Worm (Caenorhabditis elegans) whole organism, dauer: Measurements from ENCODE around the gene ama-1.

ENCODE experiments used
- unc-62 ChIP-seq: sonication (generic microtip); optimal IDR thresholded peaks from 2 replicates; lab custom pipeline; 2017; ENCODE audit warnings: missing biosample characterization, missing genetic modification reagents, missing genetic modification characterization

Gene ama-1

DNA sequence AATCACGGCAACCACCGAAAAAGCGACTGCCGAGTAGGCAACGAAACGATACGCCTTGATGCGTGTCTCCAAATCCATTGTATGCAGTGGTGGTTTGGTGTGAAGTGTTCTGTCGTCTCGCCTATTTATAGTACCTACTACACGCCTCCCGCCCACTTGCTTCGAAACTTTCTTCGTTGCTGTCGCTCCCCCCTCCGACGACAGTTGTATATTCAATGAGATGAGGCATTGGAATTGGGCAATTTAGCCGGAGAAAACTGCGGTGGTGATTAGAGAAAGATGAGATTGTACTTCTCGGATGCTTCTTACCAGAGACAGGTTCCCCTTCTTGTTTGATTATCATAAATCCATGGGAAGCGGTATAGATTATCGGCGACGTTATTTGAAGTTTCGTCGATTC, 3.4 kb upstream of the ama-1 start, which contains the start of gene col-34:
Gene col-34 (minus strand): TSS at position 101 of the 400 bp plus-strand sequence.
- no peak for TF ChIP-seq unc-62 (GFP tag; lab: Kevin White, UChicago)

DNA sequence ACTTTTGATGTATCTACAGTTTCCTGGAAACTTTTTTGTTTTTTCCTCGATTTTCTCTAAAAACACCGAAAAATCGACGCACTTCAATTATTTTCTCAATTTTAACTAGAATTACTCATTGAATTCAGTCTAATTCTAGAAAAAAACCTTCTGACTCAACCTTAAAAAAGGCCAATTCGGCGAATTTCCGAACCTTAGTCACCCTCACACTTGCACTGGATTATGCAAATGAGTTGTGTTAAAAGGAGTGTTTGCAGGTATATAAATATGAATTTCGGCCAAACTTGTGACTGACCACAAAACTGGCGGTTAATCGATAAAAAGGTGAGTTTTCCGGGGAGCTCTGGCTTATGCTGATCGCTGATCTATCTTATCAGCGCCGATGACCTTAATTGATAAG, 1.4 kb upstream of the ama-1 start, which contains the start of gene ttr-20:
Gene ttr-20 (plus strand): TSS at position 301 of the 400 bp plus-strand sequence.
- TF ChIP-seq unc-62 (GFP tag; lab: Kevin White, UChicago): no peak

DNA sequence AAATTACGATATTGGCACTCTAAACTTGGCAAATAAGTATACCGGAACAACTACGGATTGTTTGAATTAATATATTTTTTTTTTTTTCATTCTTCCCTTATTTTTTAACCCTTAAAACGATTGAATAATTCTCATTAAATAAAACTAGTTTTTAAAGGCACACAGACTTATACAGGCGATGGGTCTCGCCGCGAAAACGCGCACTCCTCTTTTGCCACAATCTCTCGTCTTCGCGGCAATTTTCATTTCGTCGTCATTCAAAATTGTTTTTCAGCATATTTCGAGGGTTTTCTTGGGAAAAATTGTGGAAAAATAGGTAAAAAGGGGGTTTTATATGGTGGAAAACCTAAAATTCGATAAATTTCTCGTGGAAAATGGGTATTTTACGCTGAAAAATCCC, 536 bp upstream of the ama-1 start:
- TF ChIP-seq unc-62 (GFP tag; lab: Kevin White, UChicago): no peak

DNA sequence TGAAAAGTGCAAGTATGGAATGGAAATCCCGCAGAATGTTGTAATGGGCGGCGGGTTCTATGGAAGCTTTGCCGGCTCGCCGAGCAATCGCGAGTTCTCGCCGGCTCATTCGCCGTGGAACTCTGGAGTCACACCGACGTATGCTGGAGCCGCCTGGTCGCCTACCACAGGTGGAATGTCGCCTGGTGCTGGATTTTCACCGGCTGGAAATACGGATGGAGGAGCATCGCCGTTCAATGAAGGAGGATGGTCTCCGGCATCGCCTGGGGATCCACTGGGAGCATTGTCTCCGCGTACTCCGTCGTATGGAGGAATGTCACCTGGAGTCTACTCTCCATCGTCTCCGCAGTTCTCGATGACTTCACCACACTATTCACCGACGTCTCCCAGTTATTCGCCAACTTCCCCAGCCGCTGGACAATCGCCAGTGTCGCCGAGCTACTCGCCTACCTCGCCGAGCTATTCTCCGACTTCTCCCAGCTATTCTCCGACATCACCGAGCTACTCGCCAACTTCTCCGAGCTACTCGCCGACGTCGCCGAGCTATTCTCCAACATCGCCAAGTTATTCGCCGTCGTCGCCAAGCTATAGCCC, 7.2 kb downstream of the ama-1 start:
- no peak for TF ChIP-seq unc-62 (GFP tag; lab: Kevin White, UChicago)

DNA sequence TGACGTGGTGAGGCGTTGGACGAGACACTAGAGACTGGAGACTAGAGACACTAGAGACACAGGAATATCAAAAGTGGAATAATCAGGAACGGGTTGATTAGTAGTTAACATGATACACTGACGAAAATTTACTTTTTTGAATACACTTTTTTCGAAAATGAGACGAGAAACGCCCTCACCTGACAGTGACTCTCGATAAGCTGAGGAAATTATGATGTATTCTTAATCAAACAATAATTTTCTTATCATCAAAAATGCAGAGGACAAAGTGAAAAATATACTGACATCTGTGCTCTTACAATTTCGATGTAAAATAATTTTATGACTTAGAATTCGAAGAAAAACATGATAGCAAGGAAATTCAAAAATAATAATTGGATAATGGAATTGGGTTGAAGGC, 11.6 kb downstream of the ama-1 start:
- TF ChIP-seq unc-62 (GFP tag; lab: Kevin White, UChicago): no peak

DNA sequence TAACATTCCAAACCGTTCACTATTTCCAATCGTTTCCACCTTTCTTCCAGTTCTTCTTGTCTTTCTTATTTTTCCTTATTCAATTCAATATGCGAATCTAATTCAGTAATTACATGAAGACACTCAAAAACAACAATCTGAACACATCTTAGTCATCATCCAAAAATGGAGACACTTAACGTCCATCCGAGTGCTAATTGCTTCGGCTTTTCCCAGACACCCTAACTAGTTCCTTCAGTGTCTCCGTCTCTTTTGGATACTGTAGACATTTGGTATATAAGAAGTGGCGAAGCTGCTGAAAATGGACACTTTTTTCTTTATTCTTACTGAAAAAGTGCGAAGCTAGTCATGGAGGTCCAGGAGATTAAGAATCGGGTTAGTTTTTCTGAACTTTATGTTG, 15.1 kb downstream of the ama-1 start, which contains the start of gene col-33:
Gene col-33 (plus strand): TSS at position 301 of the 400 bp plus-strand sequence.
- no peak for TF ChIP-seq unc-62 (GFP tag; lab: Kevin White, UChicago)

DNA sequence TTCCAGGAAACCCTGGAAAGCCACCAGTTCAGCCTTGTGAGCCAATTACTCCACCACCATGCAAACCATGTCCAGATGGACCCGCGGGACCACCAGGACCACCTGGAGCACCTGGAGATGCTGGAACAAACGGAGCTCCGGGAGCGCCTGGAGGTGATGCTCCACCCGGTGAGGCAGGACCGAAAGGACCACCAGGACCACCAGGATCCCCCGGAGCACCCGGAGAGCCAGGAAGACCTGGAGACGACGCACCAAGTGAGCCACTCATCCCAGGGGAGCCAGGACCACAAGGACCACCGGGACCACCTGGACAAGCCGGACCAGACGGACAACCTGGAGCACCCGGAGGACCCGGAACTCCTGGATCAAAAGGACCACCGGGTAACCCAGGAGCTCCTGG, 16.8 kb downstream of the ama-1 start:
- TF ChIP-seq unc-62 (GFP tag; lab: Kevin White, UChicago): no peak

DNA sequence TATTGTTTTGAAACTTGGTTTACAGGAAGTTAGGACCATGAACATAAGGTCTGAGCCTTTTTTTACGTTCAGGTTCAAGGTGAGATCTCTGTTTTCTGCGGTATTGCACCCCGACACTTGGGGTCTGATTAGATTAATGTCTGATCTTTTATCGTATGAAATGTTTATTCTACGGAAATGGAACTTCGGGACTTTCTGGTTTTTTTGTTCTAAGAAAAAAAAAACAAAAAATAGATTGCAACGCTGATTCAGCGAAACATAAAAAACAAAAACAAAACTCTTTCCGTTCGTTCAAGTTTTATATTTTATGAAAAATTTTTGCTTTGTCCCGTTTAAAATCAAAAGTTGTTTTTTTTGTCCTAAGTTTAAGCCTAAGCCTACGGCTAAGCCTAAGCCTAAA, 17.4 kb downstream of the ama-1 start, which contains the start of gene F36A4.5:
Gene F36A4.5 (plus strand): TSS at position 301 of the 400 bp plus-strand sequence.
- no peak for TF ChIP-seq unc-62 (GFP tag; lab: Kevin White, UChicago)

DNA sequence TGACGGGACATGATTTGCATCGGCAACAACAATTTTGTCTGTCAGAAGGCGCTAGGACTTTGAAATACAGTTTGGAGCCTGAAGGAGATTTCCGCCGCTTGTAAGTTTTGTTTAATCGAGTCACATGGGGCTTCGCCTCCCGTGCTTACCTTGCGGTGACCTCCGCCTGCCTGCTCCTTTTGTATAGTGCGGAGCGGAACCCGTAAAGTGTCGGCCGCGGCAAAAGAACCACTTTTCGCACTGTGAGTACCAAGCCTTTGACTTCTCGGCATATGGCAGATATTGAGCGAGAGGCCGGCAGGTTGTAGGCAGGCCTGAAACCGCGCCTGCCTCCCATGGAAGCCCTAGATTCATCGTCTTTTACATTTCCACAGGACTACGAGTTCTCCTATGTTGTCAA, 18.1 kb downstream of the ama-1 start:
- no peak for TF ChIP-seq unc-62 (GFP tag; lab: Kevin White, UChicago)

DNA sequence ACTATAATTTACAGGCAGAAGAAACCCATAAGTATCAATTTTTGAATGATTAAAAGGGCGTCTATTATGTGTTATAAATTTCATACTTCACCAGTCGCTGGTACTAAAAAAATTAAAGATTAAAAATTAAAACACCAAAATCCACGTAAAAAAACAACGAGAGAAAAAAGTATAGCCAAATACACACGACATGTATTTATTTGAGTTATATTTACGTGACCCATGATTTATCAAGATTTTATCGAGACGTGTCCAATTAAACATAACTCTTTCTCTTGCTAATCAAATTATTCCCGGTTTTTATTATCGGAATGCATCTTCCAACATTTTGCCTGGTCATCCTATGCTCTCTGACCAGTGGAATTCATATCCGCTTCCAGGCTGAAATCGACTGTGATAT, 19.4 kb downstream of the ama-1 start, which contains the start of gene F36A4.4:
Gene F36A4.4 (plus strand): TSS at position 301 of the 400 bp plus-strand sequence.
- no peak for TF ChIP-seq unc-62 (GFP tag; lab: Kevin White, UChicago)

DNA sequence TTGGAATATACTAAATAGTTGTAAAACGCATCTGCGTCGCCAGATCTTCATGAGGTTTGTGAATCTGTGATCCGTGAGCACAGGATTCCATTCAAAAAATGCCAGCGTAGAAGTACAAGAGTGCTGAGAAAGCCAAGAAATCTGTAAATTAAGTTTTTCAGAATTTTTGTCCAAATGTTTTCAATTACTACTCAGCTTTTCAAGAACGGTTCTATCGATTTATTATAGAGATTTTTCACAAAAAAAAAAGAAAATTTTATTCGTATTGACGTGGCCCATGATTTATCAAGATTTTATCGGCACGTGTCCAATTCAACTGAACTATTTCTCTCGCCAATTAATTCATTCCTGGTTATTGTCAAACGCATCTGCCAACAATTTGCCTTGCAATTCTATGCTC, 21.4 kb downstream of the ama-1 start, which contains the start of gene F36A4.3:
Gene F36A4.3 (plus strand): TSS at position 301 of the 400 bp plus-strand sequence.
- no peak for TF ChIP-seq unc-62 (GFP tag; lab: Kevin White, UChicago)

DNA sequence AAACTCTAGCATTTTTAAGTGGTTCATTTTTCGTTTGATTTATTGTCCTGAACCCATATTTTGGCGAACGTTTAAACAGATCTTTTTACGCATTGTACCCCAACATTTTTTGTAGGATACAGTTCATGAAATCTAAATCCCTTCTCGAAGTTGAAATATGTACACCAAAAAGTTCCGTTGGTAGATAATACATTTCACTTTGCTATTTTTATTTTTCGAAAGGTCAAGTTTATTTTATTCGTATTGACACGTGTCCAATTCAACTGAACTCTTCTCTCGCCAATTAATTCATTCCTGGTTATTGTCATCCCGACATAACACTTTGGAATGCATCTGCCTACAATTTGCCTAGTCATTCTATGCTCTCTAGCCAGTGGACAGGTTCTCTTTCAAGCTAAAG, 23.1 kb downstream of the ama-1 start, which contains the start of gene F36A4.2:
Gene F36A4.2 (plus strand): TSS at position 301 of the 400 bp plus-strand sequence.
- no peak for TF ChIP-seq unc-62 (GFP tag; lab: Kevin White, UChicago)

DNA sequence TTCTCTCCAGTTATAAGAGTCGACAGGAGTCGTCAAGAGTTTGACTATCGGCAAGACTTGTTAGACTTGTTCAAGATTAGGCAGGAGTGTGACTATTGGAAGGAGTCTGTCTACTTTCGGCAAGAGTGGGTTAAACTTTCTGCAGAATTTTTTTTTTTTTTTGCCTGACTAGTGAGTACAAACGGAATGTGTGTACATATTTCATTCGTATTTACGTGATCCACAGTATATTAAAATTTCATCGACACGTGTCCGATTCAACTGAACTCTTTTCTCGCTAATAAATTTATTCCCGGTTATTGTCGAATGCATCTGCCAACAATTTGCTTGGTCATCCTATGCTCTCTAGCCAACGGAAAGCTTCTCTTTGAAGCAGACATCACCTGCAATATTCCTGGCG, 24.3 kb downstream of the ama-1 start, which contains the start of gene F36A4.1:
Gene F36A4.1 (plus strand): TSS at position 301 of the 400 bp plus-strand sequence.
- no peak for TF ChIP-seq unc-62 (GFP tag; lab: Kevin White, UChicago)

DNA sequence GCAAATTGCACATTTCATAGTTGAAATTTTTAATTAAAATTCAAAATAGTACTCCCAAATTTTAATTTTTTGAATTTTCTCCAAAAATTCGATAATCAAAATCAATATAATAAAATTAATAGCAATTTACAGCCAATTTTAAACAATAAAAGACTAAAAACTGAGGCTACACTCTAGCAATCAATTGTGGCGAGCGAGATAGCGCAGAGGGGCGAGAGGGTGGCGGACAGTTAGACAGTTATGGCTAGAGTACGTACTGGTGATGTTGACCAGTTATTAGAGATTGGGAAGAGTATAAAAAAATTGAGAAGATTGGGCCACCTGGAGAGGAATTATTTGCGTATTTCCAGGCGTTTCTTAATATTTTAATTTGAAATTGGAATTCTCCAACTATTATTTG, 29.8 kb downstream of the ama-1 start, which contains the start of gene nhr-78:
Gene nhr-78 (minus strand): TSS at position 182 of the 400 bp plus-strand sequence.
- no peak for TF ChIP-seq unc-62 (GFP tag; lab: Kevin White, UChicago)

DNA sequence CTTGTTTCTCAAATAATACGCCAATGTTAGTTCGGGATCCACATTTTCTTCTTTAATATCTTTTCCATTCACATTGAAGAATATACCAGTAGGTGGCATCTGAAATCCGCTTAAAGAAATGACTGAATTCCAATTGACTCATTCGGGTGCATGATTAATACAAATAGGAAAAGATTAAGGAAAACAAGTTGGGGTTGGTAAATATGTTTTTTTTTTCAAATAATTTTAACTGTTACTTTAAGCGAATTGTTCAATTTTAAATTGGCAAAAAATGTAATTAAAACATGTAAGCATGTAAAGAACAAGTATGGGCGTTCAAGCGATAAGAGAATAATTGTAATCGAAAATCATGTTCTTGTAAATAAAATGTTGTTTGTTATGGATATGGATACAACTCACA, 36.1 kb downstream of the ama-1 start, which contains the start of gene F15E6.6:
Gene F15E6.6 (minus strand): TSS at position 101 of the 400 bp plus-strand sequence.
- TF ChIP-seq unc-62 (GFP tag; lab: Kevin White, UChicago): no peak

DNA sequence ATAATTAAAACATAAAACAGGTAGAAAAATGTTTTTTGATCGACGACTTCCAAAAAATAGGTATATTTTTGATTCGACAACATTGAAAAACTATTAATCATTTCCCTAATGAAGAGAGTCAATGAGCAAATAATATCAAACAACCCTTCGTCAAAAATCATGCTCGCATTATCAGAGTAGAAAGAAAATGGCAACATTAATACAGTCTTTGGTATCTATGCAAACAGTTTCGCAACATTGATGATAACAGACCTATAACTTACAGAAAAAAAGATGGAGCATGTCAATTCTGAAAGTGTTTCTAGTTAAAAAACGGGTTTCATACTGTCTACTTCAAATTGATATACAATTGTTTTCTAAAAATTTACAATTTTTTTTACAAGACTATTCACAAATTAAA, 37.1 kb downstream of the ama-1 start:
- no peak for TF ChIP-seq unc-62 (GFP tag; lab: Kevin White, UChicago)

DNA sequence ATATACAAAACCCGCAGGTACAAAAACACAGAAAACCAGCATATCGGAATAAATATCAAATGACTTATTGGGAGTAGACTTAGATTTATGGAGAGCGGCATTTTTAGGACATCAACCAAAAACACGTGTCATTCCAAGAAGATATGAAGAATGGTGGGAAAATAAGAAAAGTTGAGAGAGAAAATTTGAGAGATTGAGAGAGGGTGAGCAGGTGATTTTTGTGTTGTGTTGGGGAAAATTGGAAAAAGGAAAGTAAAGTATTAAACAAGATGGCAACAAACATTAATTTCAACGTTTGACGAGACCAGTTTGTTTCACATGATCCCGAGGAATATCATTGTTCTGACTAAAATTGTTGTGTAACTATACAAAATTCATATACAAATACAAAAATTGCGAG, 40.5 kb downstream of the ama-1 start, which contains the start of gene srv-4:
Gene srv-4 (minus strand): TSS at position 101 of the 400 bp plus-strand sequence.
- no peak for TF ChIP-seq unc-62 (GFP tag; lab: Kevin White, UChicago)
